1 fruit fly cellular context compared by ENCODE assay signal in genomic region chr3R:27253136-27253920, dm6.
A peak's percentile ranks its signal among the peaks of the same experiment; 100 is the strongest.
TF ChIP-seq lines count a peak whose summit lies in the region.

Gene pll, minus strand, starts transcription at chr3R:27253182.

TF ChIP-seq in whole organism, embryonic, 481 proteins besides CTCF, POLR2A, EP300 and RAD21 (continued from another document and continues in another):
- TF ChIP-seq vvl (GFP tag; IDR thresholded peaks at IDR 0.05; lab: Robert Waterston, UW) (peak; percentile 93), Sry-β (GFP tag; optimal IDR thresholded peaks at IDR 0.05; lab: Kevin White, UChicago) (no peak), CG4328 (GFP tag; optimal IDR thresholded peaks at IDR 0.05; lab: Kevin White, UChicago) (peak; percentile 6), CG9797 (GFP tag; optimal IDR thresholded peaks at IDR 0.05; lab: Kevin White, UChicago) (peak; percentile 96), gro (GFP tag; optimal IDR thresholded peaks at IDR 0.05; lab: Kevin White, UChicago) (peak; percentile 58), NFAT (GFP tag; IDR thresholded peaks at IDR 0.05; lab: Robert Waterston, UW) (peak; percentile 95), pho (GFP tag; optimal IDR thresholded peaks at IDR 0.05; lab: Kevin White, UChicago) (peak; percentile 78), prd (optimal IDR thresholded peaks at IDR 0.05; lab: Kevin White, UChicago) (no peak), prd (GFP tag; IDR thresholded peaks at IDR 0.05; lab: Robert Waterston, UW) (peak; percentile 91), CG32767 (GFP tag; IDR thresholded peaks at IDR 0.05; lab: Robert Waterston, UW) (peak; percentile 77), Mes4 (GFP tag; optimal IDR thresholded peaks at IDR 0.05; lab: Kevin White, UChicago) (peak; percentile 10), Bteb2 (GFP tag; optimal IDR thresholded peaks at IDR 0.05; lab: Kevin White, UChicago) (peak; percentile 81), CG12744 (GFP tag; optimal IDR thresholded peaks at IDR 0.05; lab: Kevin White, UChicago) (peak; percentile 77), Mrtf (GFP tag; IDR thresholded peaks at IDR 0.05; lab: Robert Waterston, UW) (peak; percentile 85), Nf-YC (tag; optimal IDR thresholded peaks at IDR 0.05; lab: Kevin White, UChicago) (peak; percentile 71), CG6813 (GFP tag; optimal IDR thresholded peaks at IDR 0.05; lab: Kevin White, UChicago) (peak; percentile 39), Atf-2 (GFP tag; optimal IDR thresholded peaks at IDR 0.05; lab: Kevin White, UChicago) (peak; percentile 27), lbe (GFP tag; optimal IDR thresholded peaks at IDR 0.05; lab: Kevin White, UChicago) (no peak), ttk (GFP tag; IDR thresholded peaks at IDR 0.05; lab: Robert Waterston, UW) (peak; percentile 84), ara (GFP tag; IDR thresholded peaks at IDR 0.05; lab: Robert Waterston, UW) (peak; percentile 80), Drgx (GFP tag; IDR thresholded peaks at IDR 0.05; lab: Robert Waterston, UW) (peak; percentile 90), da (GFP tag; optimal IDR thresholded peaks at IDR 0.05; lab: Kevin White, UChicago) (no peak), Spps (tag; optimal IDR thresholded peaks at IDR 0.05; lab: Kevin White, UChicago) (peak; percentile 57), dysf (GFP tag; IDR thresholded peaks at IDR 0.05; lab: Robert Waterston, UW) (peak; percentile 87), B-H1 (GFP tag; IDR thresholded peaks at IDR 0.05; lab: Robert Waterston, UW) (peak; percentile 90), CG3847 (GFP tag; IDR thresholded peaks at IDR 0.05; lab: Robert Waterston, UW) (peak; percentile 89), Side (GFP tag; optimal IDR thresholded peaks at IDR 0.05; lab: Kevin White, UChicago) (peak; percentile 41), CG8281 (tag; optimal IDR thresholded peaks at IDR 0.05; lab: Kevin White, UChicago) (no peak), CG12659 (GFP tag; optimal IDR thresholded peaks at IDR 0.05; lab: Kevin White, UChicago) (peak; percentile 93), peb (GFP tag; IDR thresholded peaks at IDR 0.05; lab: Robert Waterston, UW) (peak; percentile 83), Dfd (GFP tag; optimal IDR thresholded peaks at IDR 0.05; lab: Kevin White, UChicago) (no peak), Hr51 (GFP tag; optimal IDR thresholded peaks at IDR 0.05; lab: Kevin White, UChicago) (peak; percentile 70 to 77), CG11398 (GFP tag; optimal IDR thresholded peaks at IDR 0.05; lab: Kevin White, UChicago) (no peak), CG15514 (GFP tag; optimal IDR thresholded peaks at IDR 0.05; lab: Kevin White, UChicago) (peak; percentile 79), CG15073 (GFP tag; optimal IDR thresholded peaks at IDR 0.05; lab: Kevin White, UChicago) (no peak), BtbVII (GFP tag; optimal IDR thresholded peaks at IDR 0.05; lab: Kevin White, UChicago) (peak; percentile 34), Hsf (GFP tag; optimal IDR thresholded peaks at IDR 0.05; lab: Kevin White, UChicago) (peak; percentile 84), CG1529 (GFP tag; optimal IDR thresholded peaks at IDR 0.05; lab: Kevin White, UChicago) (no peak), unpg (GFP tag; optimal IDR thresholded peaks at IDR 0.05; lab: Kevin White, UChicago) (peak; percentile 84), sna (GFP tag; IDR thresholded peaks at IDR 0.05; lab: Robert Waterston, UW; ENCODE audit: partially characterized antibody) (no peak), CG6254 (GFP tag; optimal IDR thresholded peaks at IDR 0.05; lab: Kevin White, UChicago) (peak; percentile 51), maf-S (GFP tag; optimal IDR thresholded peaks at IDR 0.05; lab: Kevin White, UChicago) (peak; percentile 74), corto (GFP tag; optimal IDR thresholded peaks at IDR 0.05; lab: Kevin White, UChicago) (no peak), br (optimal IDR thresholded peaks at IDR 0.05; lab: Kevin White, UChicago) (no peak), sr (GFP tag; IDR thresholded peaks at IDR 0.05; lab: Robert Waterston, UW) (peak; percentile 63; the same call in 2 of the 3 replicates), CG30403 (GFP tag; optimal IDR thresholded peaks at IDR 0.05; lab: Kevin White, UChicago) (peak; percentile 86), Optix (GFP tag; IDR thresholded peaks at IDR 0.05; lab: Robert Waterston, UW) (0 out of 3 replicates have a peak, but pooled peaks have one; percentile 41), CG15269 (tag; optimal IDR thresholded peaks at IDR 0.05; lab: Kevin White, UChicago) (peak; percentile 87), HLH4C (GFP tag; IDR thresholded peaks at IDR 0.05; lab: Robert Waterston, UW; ENCODE audit: partially characterized antibody) (peak; percentile 51; the same call in 1 of the 3 replicates), Sox102F (GFP tag; optimal IDR thresholded peaks at IDR 0.05; lab: Kevin White, UChicago) (peak; percentile 85), CG9817 (tag; optimal IDR thresholded peaks at IDR 0.05; lab: Kevin White, UChicago) (peak; percentile 81), odd (GFP tag; optimal IDR thresholded peaks at IDR 0.05; lab: Kevin White, UChicago) (no peak), CG16813 (GFP tag; IDR thresholded peaks at IDR 0.05; lab: Robert Waterston, UW; ENCODE audit: partially characterized antibody) (peak; percentile 29; the same call in 1 of the 3 replicates), CG13287 (GFP tag; IDR thresholded peaks at IDR 0.05; lab: Robert Waterston, UW; ENCODE audit: partially characterized antibody) (peak; percentile 69), CG14965 (GFP tag; optimal IDR thresholded peaks at IDR 0.05; lab: Kevin White, UChicago; ENCODE audit: borderline replicate concordance) (no peak), CG3281 (GFP tag; optimal IDR thresholded peaks at IDR 0.05; lab: Kevin White, UChicago) (peak; percentile 63), ato (GFP tag; IDR thresholded peaks at IDR 0.05; lab: Robert Waterston, UW; ENCODE audit: partially characterized antibody) (no peak), CG33213 (GFP tag; optimal IDR thresholded peaks at IDR 0.05; lab: Kevin White, UChicago) (peak; percentile 71), al (GFP tag; IDR thresholded peaks at IDR 0.05; lab: Robert Waterston, UW) (peak; percentile 83), bowl (GFP tag; IDR thresholded peaks at IDR 0.05; lab: Robert Waterston, UW) (peak; percentile 49; the same call in 1 of the 2 replicates), Xrp1 (GFP tag; IDR thresholded peaks at IDR 0.05; lab: Robert Waterston, UW) (peak; percentile 91), ewg (GFP tag; optimal IDR thresholded peaks at IDR 0.05; lab: Kevin White, UChicago) (peak; percentile 81), her (GFP tag; optimal IDR thresholded peaks at IDR 0.05; lab: Kevin White, UChicago) (no peak), CG12071 (GFP tag; optimal IDR thresholded peaks at IDR 0.05; lab: Kevin White, UChicago) (no peak), Abd-B (GFP tag; optimal IDR thresholded peaks at IDR 0.05; lab: Kevin White, UChicago) (peak; percentile 83), gt (GFP tag; IDR thresholded peaks at IDR 0.05; lab: Robert Waterston, UW) (no peak), fd64A (GFP tag; optimal IDR thresholded peaks at IDR 0.05; lab: Kevin White, UChicago) (no peak), Mad (GFP tag; optimal IDR thresholded peaks at IDR 0.05; lab: Kevin White, UChicago) (peak; percentile 68), sug (tag; optimal IDR thresholded peaks at IDR 0.05; lab: Kevin White, UChicago) (peak; percentile 56), CG12769 (tag; optimal IDR thresholded peaks at IDR 0.05; lab: Kevin White, UChicago) (no peak), CG7357 (GFP tag; IDR thresholded peaks at IDR 0.05; lab: Robert Waterston, UW) (peak; percentile 80), Rx (GFP tag; IDR thresholded peaks at IDR 0.05; lab: Robert Waterston, UW) (peak; percentile 83), exex (tag; optimal IDR thresholded peaks at IDR 0.05; lab: Kevin White, UChicago) (peak; percentile 70), E2f1 (GFP tag; IDR thresholded peaks at IDR 0.05; lab: Robert Waterston, UW) (peak; percentile 90), CG6765 (GFP tag; optimal IDR thresholded peaks at IDR 0.05; lab: Kevin White, UChicago) (peak; percentile 8), CG12391 (tag; optimal IDR thresholded peaks at IDR 0.05; lab: Kevin White, UChicago) (peak; percentile 92), CG9932 (GFP tag; IDR thresholded peaks at IDR 0.05; lab: Robert Waterston, UW) (peak; percentile 93), cad (GFP tag; optimal IDR thresholded peaks at IDR 0.05; lab: Kevin White, UChicago) (no peak), crc (GFP tag; optimal IDR thresholded peaks at IDR 0.05; lab: Kevin White, UChicago) (peak; percentile 64), CG1233 (GFP tag; optimal IDR thresholded peaks at IDR 0.05; lab: Kevin White, UChicago) (peak; percentile 72), CG17829 (tag; optimal IDR thresholded peaks at IDR 0.05; lab: Kevin White, UChicago) (peak; percentile 91), CG31388 (GFP tag; optimal IDR thresholded peaks at IDR 0.05; lab: Kevin White, UChicago) (peak; percentile 44), tio (GFP tag; optimal IDR thresholded peaks at IDR 0.05; lab: Kevin White, UChicago) (no peak), lov (optimal IDR thresholded peaks at IDR 0.05; lab: Kevin White, UChicago) (no peak), lov (GFP tag; IDR thresholded peaks at IDR 0.05; lab: Robert Waterston, UW) (peak; percentile 76; the same call in 1 of the 3 replicates), so (GFP tag; IDR thresholded peaks at IDR 0.05; lab: Robert Waterston, UW) (peak; percentile 86), Dip3 (GFP tag; optimal IDR thresholded peaks at IDR 0.05; lab: Kevin White, UChicago) (peak; percentile 64), CG6683 (GFP tag; optimal IDR thresholded peaks at IDR 0.05; lab: Kevin White, UChicago) (peak; percentile 30), CG8359 (GFP tag; optimal IDR thresholded peaks at IDR 0.05; lab: Kevin White, UChicago; ENCODE audit: borderline replicate concordance) (no peak), Pdp1 (GFP tag; optimal IDR thresholded peaks at IDR 0.05; lab: Kevin White, UChicago) (peak; percentile 67 to 92), slbo (GFP tag; IDR thresholded peaks at IDR 0.05; lab: Robert Waterston, UW) (peak; percentile 96), CG8388 (GFP tag; optimal IDR thresholded peaks at IDR 0.05; lab: Kevin White, UChicago) (peak; percentile 76), CG7372 (GFP tag; IDR thresholded peaks at IDR 0.05; lab: Robert Waterston, UW) (peak; percentile 83), twi (tag; optimal IDR thresholded peaks at IDR 0.05; lab: Kevin White, UChicago) (peak; percentile 42), NK7.1 (GFP tag; optimal IDR thresholded peaks at IDR 0.05; lab: Kevin White, UChicago) (no peak), pita (GFP tag; optimal IDR thresholded peaks at IDR 0.05; lab: Kevin White, UChicago) (no peak), Hand (GFP tag; optimal IDR thresholded peaks at IDR 0.05; lab: Kevin White, UChicago) (peak; percentile 23), CG10274 (GFP tag; optimal IDR thresholded peaks at IDR 0.05; lab: Kevin White, UChicago) (no peak), CG4854 (GFP tag; optimal IDR thresholded peaks at IDR 0.05; lab: Kevin White, UChicago) (peak; percentile 53), Lpt (GFP tag; optimal IDR thresholded peaks at IDR 0.05; lab: Kevin White, UChicago) (no peak), gcm (GFP tag; optimal IDR thresholded peaks at IDR 0.05; lab: Kevin White, UChicago) (peak; percentile 72), CG17359 (tag; optimal IDR thresholded peaks at IDR 0.05; lab: Kevin White, UChicago) (peak; percentile 86), CG18764 (GFP tag; optimal IDR thresholded peaks at IDR 0.05; lab: Kevin White, UChicago) (peak; percentile 66), repo (GFP tag; optimal IDR thresholded peaks at IDR 0.05; lab: Kevin White, UChicago) (peak; percentile 29), CG14441 (GFP tag; IDR thresholded peaks at IDR 0.05; lab: Robert Waterston, UW) (peak; percentile 93), gsb (GFP tag; IDR thresholded peaks at IDR 0.05; lab: Robert Waterston, UW) (peak; percentile 84), CG33557 (GFP tag; optimal IDR thresholded peaks at IDR 0.05; lab: Kevin White, UChicago) (peak; percentile 40), tgo (GFP tag; IDR thresholded peaks at IDR 0.05; lab: Robert Waterston, UW) (peak; percentile 90), CG16815 (GFP tag; optimal IDR thresholded peaks at IDR 0.05; lab: Kevin White, UChicago) (peak; percentile 64), CG9215 (GFP tag; IDR thresholded peaks at IDR 0.05; lab: Robert Waterston, UW) (peak; percentile 85), gem (tag; optimal IDR thresholded peaks at IDR 0.05; lab: Kevin White, UChicago) (no peak), jumu (GFP tag; optimal IDR thresholded peaks at IDR 0.05; lab: Kevin White, UChicago) (peak; percentile 47), ab (GFP tag; optimal IDR thresholded peaks at IDR 0.05; lab: Kevin White, UChicago) (peak; percentile 6), Aef1 (GFP tag; IDR thresholded peaks at IDR 0.05; lab: Robert Waterston, UW) (peak; percentile 89), shn (GFP tag; optimal IDR thresholded peaks at IDR 0.05; lab: Kevin White, UChicago) (peak; percentile 63), bigmax (GFP tag; optimal IDR thresholded peaks at IDR 0.05; lab: Kevin White, UChicago) (no peak), CG18011 (GFP tag; optimal IDR thresholded peaks at IDR 0.05; lab: Kevin White, UChicago) (peak; percentile 48), HHEX (GFP tag; optimal IDR thresholded peaks at IDR 0.05; lab: Kevin White, UChicago) (peak; percentile 51), CG30020 (tag; optimal IDR thresholded peaks at IDR 0.05; lab: Kevin White, UChicago) (no peak), dpn (GFP tag; optimal IDR thresholded peaks at IDR 0.05; lab: Kevin White, UChicago) (peak; percentile 84 to 90), Ets97D (GFP tag; optimal IDR thresholded peaks at IDR 0.05; lab: Kevin White, UChicago) (peak; percentile 84), CG6175 (GFP tag; IDR thresholded peaks at IDR 0.05; lab: Robert Waterston, UW) (peak; percentile 72; the same call in 2 of the 3 replicates), CG1603 (tag; optimal IDR thresholded peaks at IDR 0.05; lab: Kevin White, UChicago) (peak; percentile 71), Usf (GFP tag; optimal IDR thresholded peaks at IDR 0.05; lab: Kevin White, UChicago) (no peak), Jarid2 (GFP tag; optimal IDR thresholded peaks at IDR 0.05; lab: Kevin White, UChicago) (peak; percentile 28), gsb-n (tag; optimal IDR thresholded peaks at IDR 0.05; lab: Kevin White, UChicago) (peak; percentile 83), caup (GFP tag; optimal IDR thresholded peaks at IDR 0.05; lab: Kevin White, UChicago; ENCODE audit: severe bottlenecking) (peak; percentile 58), CG11560 (tag; IDR thresholded peaks at IDR 0.05; lab: Robert Waterston, UW) (peak; percentile 58; the same call in 1 of the 3 replicates), CG9876 (GFP tag; optimal IDR thresholded peaks at IDR 0.05; lab: Kevin White, UChicago) (peak; percentile 41), Antp (GFP tag; optimal IDR thresholded peaks at IDR 0.05; lab: Kevin White, UChicago) (peak; percentile 32), Doc3 (GFP tag; IDR thresholded peaks at IDR 0.05; lab: Robert Waterston, UW; ENCODE audit: partially characterized antibody) (no peak)
